Fruit fly (Drosophila melanogaster): ENCODE data around the gene Crtc.

dm6 chr3L:17647543-17647942 is 21.5 kb downstream of the Crtc start:
- TF ChIP-seq CG5204 (GFP tag; optimal IDR thresholded peaks at IDR 0.05) = no peak
- peak; percentile 76 for TF ChIP-seq kay (GFP tag; ENCODE audit: borderline replicate concordance)
- TF ChIP-seq CG1620 (GFP tag; optimal IDR thresholded peaks at IDR 0.05) = no peak
- TF ChIP-seq Mnt (GFP tag; optimal IDR thresholded peaks at IDR 0.05) = no peak
- no peak for TF ChIP-seq Hr96 (GFP tag; optimal IDR thresholded peaks at IDR 0.05)
- TF ChIP-seq CG33017 (tag; optimal IDR thresholded peaks at IDR 0.05) = no peak
- TF ChIP-seq CG12768 (GFP tag; optimal IDR thresholded peaks at IDR 0.05) = no peak
- TF ChIP-seq Clk (GFP tag; optimal IDR thresholded peaks at IDR 0.05) = no peak
- TF ChIP-seq CG14711 (tag; optimal IDR thresholded peaks at IDR 0.05) = no peak
- no peak for TF ChIP-seq pad (GFP tag; optimal IDR thresholded peaks at IDR 0.05)
- TF ChIP-seq CG11617 (GFP tag; optimal IDR thresholded peaks at IDR 0.05) = no peak

All from whole organism, adult.